Fruit fly (Drosophila melanogaster) whole organism, embryonic: Measurements from ENCODE around the gene Cpr76Bb.

ENCODE experiments used
- Atf6 ChIP-seq: fragments of 200-800 bp; sonication (Bioruptor generic); IDR thresholded peaks from 2 replicates; pipeline ENCODE4 v1.3.6; 2022; ENCODE audit warnings: missing biosample characterization, missing genetic modification characterization
- CG10209 ChIP-seq: fragments of 200-800 bp; sonication (Bioruptor generic); optimal IDR thresholded peaks from 3 replicates; lab custom pipeline; 2017; ENCODE audit warnings: missing biosample characterization, mild to moderate bottlenecking, missing genetic modification characterization, missing genetic modification reagents
- CG11723 ChIP-seq: fragments of 200-800 bp; sonication (Bioruptor generic); optimal IDR thresholded peaks from 2 replicates; lab custom pipeline; 2017; ENCODE audit warnings: missing biosample characterization, mild to moderate bottlenecking, missing genetic modification characterization
- CG12659 ChIP-seq: fragments of 200-800 bp; sonication (Bioruptor generic); optimal IDR thresholded peaks from 3 replicates; lab custom pipeline; 2017; ENCODE audit warnings: mild to moderate bottlenecking, missing biosample characterization, missing genetic modification reagents, missing genetic modification characterization
- CG13775 ChIP-seq: fragments of 200-800 bp; sonication (Bioruptor generic); optimal IDR thresholded peaks from 3 replicates; lab custom pipeline; 2017; ENCODE audit warnings: missing biosample characterization, mild to moderate bottlenecking, missing genetic modification characterization
- CG14965 ChIP-seq: fragments of 200-800 bp; sonication (Bioruptor generic); optimal IDR thresholded peaks from 2 replicates; lab custom pipeline; 2016; ENCODE audit warnings: missing biosample characterization, missing genetic modification characterization, borderline replicate concordance
- CG15514 ChIP-seq: fragments of 200-800 bp; sonication (Bioruptor generic); optimal IDR thresholded peaks from 3 replicates; lab custom pipeline; 2017; ENCODE audit warnings: missing biosample characterization, missing genetic modification characterization, mild to moderate bottlenecking, moderate library complexity, missing genetic modification reagents
- CG16813 ChIP-seq: fragments of 200-800 bp; sonication (Bioruptor generic); IDR thresholded peaks from 3 replicates; pipeline ENCODE4 v1.3.6; 2022; ENCODE audit warnings: missing biosample characterization, missing genetic modification characterization; ENCODE audit not compliant: partially characterized antibody
- CG16815 ChIP-seq: fragments of 200-800 bp; sonication (Bioruptor generic); optimal IDR thresholded peaks from 3 replicates; lab custom pipeline; 2017; ENCODE audit warnings: missing biosample characterization, mild to moderate bottlenecking, missing genetic modification characterization
- CG17802 ChIP-seq: fragments of 200-800 bp; sonication (Bioruptor generic); optimal IDR thresholded peaks from 2 replicates; lab custom pipeline; 2018; ENCODE audit warnings: missing biosample characterization, mild to moderate bottlenecking, missing genetic modification characterization, moderate library complexity
- CG1792 ChIP-seq: fragments of 200-800 bp; sonication (Bioruptor generic); optimal IDR thresholded peaks from 2 replicates; lab custom pipeline; 2016; ENCODE audit warnings: missing biosample characterization, missing genetic modification characterization
- CG3163 ChIP-seq: fragments of 200-800 bp; sonication (Bioruptor generic); optimal IDR thresholded peaks from 3 replicates; lab custom pipeline; 2016; ENCODE audit warnings: missing biosample characterization, missing genetic modification characterization
- CG4360 ChIP-seq: fragments of 200-800 bp; sonication (Bioruptor generic); IDR thresholded peaks from 2 replicates; pipeline ENCODE4 v1.3.6; 2022; ENCODE audit warnings: missing biosample characterization, missing genetic modification characterization
- CG4404 ChIP-seq: fragments of 200-800 bp; sonication (Bioruptor generic); IDR thresholded peaks from 2 replicates; pipeline ENCODE4 v1.3.6; 2022; ENCODE audit warnings: missing biosample characterization, missing genetic modification characterization
- CG6254 ChIP-seq: fragments of 200-800 bp; sonication (Bioruptor generic); optimal IDR thresholded peaks from 3 replicates; lab custom pipeline; 2017; ENCODE audit warnings: mild to moderate bottlenecking, missing biosample characterization, missing genetic modification reagents, missing genetic modification characterization
- CG7987 ChIP-seq: fragments of 200-800 bp; sonication (Bioruptor generic); optimal IDR thresholded peaks from 2 replicates; lab custom pipeline; 2018; ENCODE audit warnings: missing biosample characterization, mild to moderate bottlenecking, missing genetic modification characterization, moderate library complexity
- Doc3 ChIP-seq: fragments of 200-800 bp; sonication (Bioruptor generic); IDR thresholded peaks from 3 replicates; pipeline ENCODE4 v1.3.6; 2022; ENCODE audit warnings: missing biosample characterization, missing genetic modification characterization; ENCODE audit not compliant: partially characterized antibody
- Fer1 ChIP-seq: fragments of 200-800 bp; sonication (Bioruptor generic); optimal IDR thresholded peaks from 2 replicates; lab custom pipeline; 2017; ENCODE audit warnings: missing biosample characterization, mild to moderate bottlenecking, missing genetic modification characterization
- HHEX ChIP-seq: fragments of 200-800 bp; sonication (Bioruptor generic); optimal IDR thresholded peaks from 3 replicates; lab custom pipeline; 2017; ENCODE audit warnings: missing biosample characterization, mild to moderate bottlenecking, missing genetic modification characterization, missing genetic modification reagents
- HmgZ ChIP-seq: fragments of 200-800 bp; sonication (Bioruptor generic); optimal IDR thresholded peaks from 2 replicates; lab custom pipeline; 2018; ENCODE audit warnings: missing biosample characterization, mild to moderate bottlenecking, missing genetic modification characterization
- Hr78 ChIP-seq, 2 experiments: fragments of 200-800 bp in 1 of 2; fragments of >200 bp in 1 of 2; sonication (Bioruptor generic) in 1 of 2; optimal IDR thresholded peaks; 2 replicates each; lab custom pipeline; 2017 to 2019; ENCODE audit warnings: missing biosample characterization in 2 of 2, missing genetic modification characterization in 2 of 2, mild to moderate bottlenecking in 1 of 2, moderate library complexity in 1 of 2
- Hsf ChIP-seq: fragments of 200-800 bp; sonication (Bioruptor generic); optimal IDR thresholded peaks from 3 replicates; lab custom pipeline; 2016; ENCODE audit warnings: missing biosample characterization, missing genetic modification characterization
- Jarid2 ChIP-seq: fragments of 200-800 bp; sonication (Bioruptor generic); optimal IDR thresholded peaks from 3 replicates; lab custom pipeline; 2017; ENCODE audit warnings: mild to moderate bottlenecking, missing biosample characterization, missing genetic modification reagents, missing genetic modification characterization
- Max ChIP-seq: fragments of 200-800 bp; sonication (Bioruptor generic); optimal IDR thresholded peaks from 2 replicates; lab custom pipeline; 2016; ENCODE audit warnings: missing biosample characterization, mild to moderate bottlenecking, missing genetic modification characterization
- Med ChIP-seq: fragments of 200-800 bp; sonication (Bioruptor generic); peaks from one replicate; lab custom pipeline; 2016; ENCODE audit warnings: missing biosample characterization, missing genetic modification characterization, mild to moderate bottlenecking, inconsistent platforms, moderate library complexity
- Meics ChIP-seq: fragments of 200-800 bp; sonication (Bioruptor generic); optimal IDR thresholded peaks from 2 replicates; lab custom pipeline; 2017; ENCODE audit warnings: missing biosample characterization, mild to moderate bottlenecking, missing genetic modification characterization
- NC2β ChIP-seq: fragments of 200-800 bp; sonication (Bioruptor generic); optimal IDR thresholded peaks from 2 replicates; lab custom pipeline; 2016; ENCODE audit warnings: missing biosample characterization, missing genetic modification characterization
- Opbp ChIP-seq: fragments of 200-800 bp; sonication (Bioruptor generic); IDR thresholded peaks from 3 replicates; pipeline ENCODE4 v1.3.6; 2022; ENCODE audit warnings: missing biosample characterization, missing genetic modification characterization; ENCODE audit not compliant: partially characterized antibody
- Pdp1 ChIP-seq, 2 experiments: fragments of 200-800 bp; sonication (Bioruptor generic); optimal IDR thresholded peaks; 3 replicates each; lab custom pipeline; 2016; ENCODE audit warnings: missing biosample characterization in 2 of 2, missing genetic modification characterization in 2 of 2, mild to moderate bottlenecking in 1 of 2, moderate library complexity in 1 of 2
- ase ChIP-seq: fragments of 200-800 bp; sonication (Bioruptor generic); IDR thresholded peaks from 3 replicates; pipeline ENCODE4 v1.3.6; 2022; ENCODE audit warnings: missing biosample characterization, missing genetic modification characterization
- ato ChIP-seq: fragments of 200-800 bp; sonication (Bioruptor generic); IDR thresholded peaks from 2 replicates; pipeline ENCODE4 v1.3.6; 2022; ENCODE audit warnings: missing biosample characterization, missing genetic modification characterization; ENCODE audit not compliant: partially characterized antibody
- chif ChIP-seq, 2 experiments: fragments of 200-800 bp; sonication (Bioruptor generic); optimal IDR thresholded peaks; 3 replicates each; lab custom pipeline; 2016; ENCODE audit warnings: missing biosample characterization in 2 of 2, missing genetic modification characterization in 2 of 2
- dan ChIP-seq: fragments of 200-800 bp; sonication (Bioruptor generic); IDR thresholded peaks from 2 replicates; pipeline ENCODE4 v1.3.6; 2022; ENCODE audit warnings: missing biosample characterization, missing genetic modification characterization
- eyg ChIP-seq: fragments of 200-800 bp; sonication (Bioruptor generic); optimal IDR thresholded peaks from 3 replicates; lab custom pipeline; 2016; ENCODE audit warnings: missing biosample characterization, missing genetic modification characterization
- fu2 ChIP-seq: fragments of 200-800 bp; sonication (Bioruptor generic); optimal IDR thresholded peaks from 2 replicates; lab custom pipeline; 2016; ENCODE audit warnings: missing biosample characterization, missing genetic modification characterization
- gfzf ChIP-seq: fragments of 200-800 bp; sonication (Bioruptor generic); optimal IDR thresholded peaks from 2 replicates; lab custom pipeline; 2016; ENCODE audit warnings: missing biosample characterization, mild to moderate bottlenecking, missing genetic modification characterization, moderate library complexity
- oc ChIP-seq: fragments of 200-800 bp; sonication (Bioruptor generic); optimal IDR thresholded peaks from 2 replicates; lab custom pipeline; 2018; ENCODE audit warnings: missing biosample characterization, mild to moderate bottlenecking, missing genetic modification characterization, moderate library complexity
- p53 ChIP-seq: fragments of 200-800 bp; sonication (Bioruptor generic); optimal IDR thresholded peaks from 2 replicates; lab custom pipeline; 2016; ENCODE audit warnings: missing biosample characterization, missing genetic modification characterization
- phol ChIP-seq: fragments of 200-800 bp; sonication (Bioruptor generic); optimal IDR thresholded peaks from 3 replicates; lab custom pipeline; 2018; ENCODE audit warnings: missing biosample characterization, mild to moderate bottlenecking, missing genetic modification characterization, moderate library complexity
- prd ChIP-seq, 3 experiments: fragments of >200 bp in 2 of 3; fragments of 200-800 bp in 1 of 3; sonication (Bioruptor generic) in 1 of 3; optimal IDR thresholded peaks in 2 of 3; IDR thresholded peaks in 1 of 3; 2 replicates in 2 of 3; 3 replicates in 1 of 3; pipeline versions ENCODE4 v1.3.6 to Lab custom; 2017 to 2022; ENCODE audit warnings: missing biosample characterization in 1 of 3, missing genetic modification characterization in 1 of 3
- pum ChIP-seq: fragments of 200-800 bp; sonication (Bioruptor generic); optimal IDR thresholded peaks from 2 replicates; lab custom pipeline; 2016; ENCODE audit warnings: missing biosample characterization, missing genetic modification characterization
- pzg ChIP-seq: fragments of 200-800 bp; sonication (Bioruptor generic); optimal IDR thresholded peaks from 3 replicates; lab custom pipeline; 2018; ENCODE audit warnings: missing biosample characterization, mild to moderate bottlenecking, missing genetic modification characterization, moderate library complexity
- sima ChIP-seq: fragments of 200-800 bp; sonication (Bioruptor generic); optimal IDR thresholded peaks from 2 replicates; lab custom pipeline; 2016; ENCODE audit warnings: missing biosample characterization, missing genetic modification characterization
- twi ChIP-seq: fragments of 200-800 bp; optimal IDR thresholded peaks from 2 replicates; lab custom pipeline; 2019; ENCODE audit warnings: missing biosample characterization, mild to moderate bottlenecking, missing genetic modification characterization, moderate library complexity
- tx ChIP-seq: fragments of 200-800 bp; sonication (Bioruptor generic); optimal IDR thresholded peaks from 2 replicates; lab custom pipeline; 2016; ENCODE audit warnings: missing biosample characterization, missing genetic modification characterization
- unc-4 ChIP-seq: fragments of 200-800 bp; sonication (Bioruptor generic); IDR thresholded peaks from 2 replicates; pipeline ENCODE4 v1.3.6; 2022; ENCODE audit warnings: missing biosample characterization, missing genetic modification characterization; ENCODE audit not compliant: partially characterized antibody
- vnd ChIP-seq: fragments of 200-800 bp; sonication (Bioruptor generic); IDR thresholded peaks from 3 replicates; pipeline ENCODE4 v1.3.6; 2022; ENCODE audit warnings: missing biosample characterization, missing genetic modification characterization; ENCODE audit not compliant: partially characterized antibody
- zf30C ChIP-seq: fragments of 200-800 bp; sonication (Bioruptor generic); optimal IDR thresholded peaks from 3 replicates; lab custom pipeline; 2018; ENCODE audit warnings: missing biosample characterization, mild to moderate bottlenecking, missing genetic modification characterization

Cpr76Bb gene

DNA sequence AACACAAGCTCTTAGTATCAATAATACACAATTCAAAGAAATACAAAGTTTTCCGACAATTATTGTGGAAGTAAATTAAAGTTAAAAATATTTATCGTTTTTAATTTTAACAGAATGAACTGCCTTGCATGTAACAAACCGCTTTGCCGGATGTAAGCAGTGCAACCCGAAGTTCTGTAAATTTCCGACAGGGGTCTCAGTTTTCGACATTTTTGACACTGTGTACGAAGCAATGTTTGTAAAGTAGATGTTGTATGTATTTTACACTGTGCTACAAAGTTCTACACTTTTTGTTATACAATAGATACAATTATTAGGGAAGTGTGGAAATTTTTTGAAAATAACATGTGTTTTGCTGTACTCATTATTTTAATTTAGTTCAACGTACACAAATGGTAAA, 2.9 kb upstream of the Cpr76Bb start (continued):
- TF ChIP-seq fu2 (GFP tag; lab: Kevin White, UChicago) (peak; percentile 89), ato (GFP tag; lab: Robert Waterston, UW) (peak; percentile 50; the same call in 1 of the 2 replicates), zf30C (no peak), HHEX (GFP tag; lab: Kevin White, UChicago) (peak; percentile 88), CG1792 (peak; percentile 79), chif (GFP tag; optimal IDR thresholded peaks at IDR 0.05; lab: Kevin White, UChicago) (peak; percentile 85 to 94), CG4404 (GFP tag; lab: Robert Waterston, UW) (peak; percentile 79), CG3163 (GFP tag; lab: Kevin White, UChicago) (peak; percentile 68), HmgZ (tag; lab: Kevin White, UChicago) (peak; percentile 85), sima (peak; percentile 82), CG6254 (no peak), pzg (GFP tag; lab: Kevin White, UChicago) (peak; percentile 15), phol (tag; lab: Kevin White, UChicago) (peak; percentile 90), Pdp1 (GFP tag; optimal IDR thresholded peaks at IDR 0.05; lab: Kevin White, UChicago) (peak; percentile 93), CG16813 (GFP tag; lab: Robert Waterston, UW) (peak; percentile 58; the same call in 2 of the 3 replicates), Max (peak; percentile 86), ase (GFP tag; lab: Robert Waterston, UW) (peak; percentile 95), pum (GFP tag; lab: Kevin White, UChicago) (peak; percentile 94), tx (GFP tag; lab: Kevin White, UChicago) (peak; percentile 69), CG12659 (GFP tag; lab: Kevin White, UChicago) (peak; percentile 81), CG4360 (GFP tag; lab: Robert Waterston, UW) (no peak), Fer1 (GFP tag; lab: Kevin White, UChicago) (no peak), twi (tag; lab: Kevin White, UChicago) (peak; percentile 79), dan (peak; percentile 43; the same call in 1 of the 2 replicates), prd (optimal IDR thresholded peaks at IDR 0.05; lab: Kevin White, UChicago) (no peak), prd (GFP tag; IDR thresholded peaks at IDR 0.05; lab: Robert Waterston, UW) (peak; percentile 89), CG10209 (GFP tag; lab: Kevin White, UChicago) (peak; percentile 86), Hsf (GFP tag; lab: Kevin White, UChicago) (peak; percentile 92), CG7987 (GFP tag; lab: Kevin White, UChicago) (peak; percentile 97), CG13775 (GFP tag; lab: Kevin White, UChicago) (peak; percentile 84), CG16815 (peak; percentile 73), p53 (peak; percentile 95), Med (GFP tag; lab: Kevin White, UChicago) (peak; percentile 99), vnd (GFP tag; lab: Robert Waterston, UW) (peak; percentile 49; the same call in 2 of the 3 replicates), Hr78 (GFP tag; optimal IDR thresholded peaks at IDR 0.05; lab: Kevin White, UChicago) (no peak), gfzf (GFP tag; lab: Kevin White, UChicago) (peak; percentile 21), CG11723 (GFP tag; lab: Kevin White, UChicago) (peak; percentile 63), oc (tag; lab: Kevin White, UChicago) (peak; percentile 44), CG15514 (GFP tag; lab: Kevin White, UChicago) (peak; percentile 76), NC2β (peak; percentile 93), Doc3 (GFP tag; lab: Robert Waterston, UW) (no peak), CG17802 (tag; lab: Kevin White, UChicago) (peak; percentile 92), unc-4 (GFP tag; lab: Robert Waterston, UW) (no peak), CG14965 (GFP tag; lab: Kevin White, UChicago) (peak; percentile 76), eyg (peak; percentile 94), Jarid2 (peak; percentile 73), Meics (GFP tag; lab: Kevin White, UChicago) (peak; percentile 92), Atf6 (peak; percentile 69), Opbp (GFP tag; lab: Robert Waterston, UW) (peak; percentile 53; the same call in 1 of the 3 replicates)
